Worm (Caenorhabditis elegans): ENCODE measurements around the gene Y25C1A.13.

- TF ChIP-seq nhr-11 (tag; optimal IDR thresholded peaks at IDR 0.05) (no peak), nhr-77 (tag; optimal IDR thresholded peaks at IDR 0.05) (no peak), ama-1 (optimal IDR thresholded peaks at IDR 0.05) (no peak), nhr-23 (tag; optimal IDR thresholded peaks at IDR 0.05) (no peak), zag-1 (tag; optimal IDR thresholded peaks at IDR 0.05) (no peak), aly-2 (tag; optimal IDR thresholded peaks at IDR 0.05) (no peak), ztf-11 (tag; optimal IDR thresholded peaks at IDR 0.05) (no peak), nhr-25 (tag; optimal IDR thresholded peaks at IDR 0.05) (no peak), snpc-4 (tag; optimal IDR thresholded peaks at IDR 0.05) (no peak), sma-9 (GFP tag; optimal IDR thresholded peaks at IDR 0.05) (peak; percentile 7), sma-9 (tag; optimal IDR thresholded peaks at IDR 0.05) (no peak), ZK546.5 (tag; optimal IDR thresholded peaks at IDR 0.05) (no peak)
Measured at ce11 chrII:3129007-3129406, 18.0 kb upstream of the Y25C1A.13 start, which contains the start of gene chil-24.

All from whole organism, L2 larva.